Worm (Caenorhabditis elegans) whole organism, L1 larva: Measurements from ENCODE around the gene K08D8.9.

ENCODE experiments used
- C04F5.9 ChIP-seq: sonication (generic microtip); optimal IDR thresholded peaks from 2 replicates; lab custom pipeline; 2016; ENCODE audit warnings: missing genetic modification characterization, missing compliant biosample characterization
- aha-1 ChIP-seq: fragments of 150-350 bp; optimal IDR thresholded peaks from 2 replicates; lab custom pipeline; 2014; ENCODE audit warnings: missing biosample characterization, missing genetic modification characterization
- blmp-1 ChIP-seq: fragments of 150-350 bp; optimal IDR thresholded peaks from 2 replicates; lab custom pipeline; 2014; ENCODE audit warnings: missing biosample characterization, missing genetic modification characterization
- ceh-82 ChIP-seq, 3 experiments: fragments of 150-350 bp in 1 of 3; sonication (generic microtip) in 2 of 3; optimal IDR thresholded peaks; 2 replicates each; lab custom pipeline; 2014 to 2017; ENCODE audit warnings: missing biosample characterization in 3 of 3, missing genetic modification characterization in 3 of 3
- egl-13 ChIP-seq: sonication (generic microtip); optimal IDR thresholded peaks from 2 replicates; lab custom pipeline; 2016; ENCODE audit warnings: missing genotype, missing genetic modification reagents, missing genetic modification characterization, missing compliant biosample characterization
- lin-35 ChIP-seq, 2 experiments: fragments of 150-350 bp; optimal IDR thresholded peaks; 2 replicates each; lab custom pipeline; 2014; ENCODE audit warnings: missing biosample characterization in 2 of 2, missing genetic modification characterization in 2 of 2, missing genetic modification reagents in 2 of 2
- nhr-11 ChIP-seq: fragments of 150-350 bp; optimal IDR thresholded peaks from 2 replicates; lab custom pipeline; 2014; ENCODE audit warnings: missing biosample characterization, missing genetic modification characterization
- snpc-4 ChIP-seq: fragments of 150-350 bp; optimal IDR thresholded peaks from 2 replicates; lab custom pipeline; 2014; ENCODE audit warnings: missing biosample characterization, missing genetic modification characterization

- no peak for TF ChIP-seq nhr-11
- no peak for TF ChIP-seq aha-1 (tag; lab: Kevin White, UChicago)
- TF ChIP-seq snpc-4 (tag; lab: Kevin White, UChicago), result no peak
- TF ChIP-seq ceh-82 (tag; optimal IDR thresholded peaks at IDR 0.05; lab: Kevin White, UChicago), result no peak
- no peak for TF ChIP-seq C04F5.9
- no peak for TF ChIP-seq egl-13 (tag; lab: Kevin White, UChicago)
- TF ChIP-seq lin-35 (GFP tag; optimal IDR thresholded peaks at IDR 0.05; lab: Kevin White, UChicago), result no peak
- no peak for TF ChIP-seq blmp-1 (tag; lab: Kevin White, UChicago)
Observed at ce11 chrIV:12926639-12927038, 27.1 kb downstream of the K08D8.9 start, which contains the start of gene srlf-5.
